Worm (Caenorhabditis elegans): ENCODE data around the gene T04C12.8.

Gene T04C12.8

ce11 chrV:11104408-11104807, 35.2 kb upstream of the T04C12.8 start:
- TF ChIP-seq nhr-237 (tag; optimal IDR thresholded peaks at IDR 0.05), result no peak
- TF ChIP-seq rnt-1 (tag; optimal IDR thresholded peaks at IDR 0.05), result no peak
- TF ChIP-seq isw-1 (GFP tag; IDR thresholded peaks at IDR 0.05), result no peak
- TF ChIP-seq nhr-12 (tag; optimal IDR thresholded peaks at IDR 0.05), result no peak
- TF ChIP-seq ama-1 (optimal IDR thresholded peaks at IDR 0.05), result no peak
- TF ChIP-seq fkh-8 (tag; optimal IDR thresholded peaks at IDR 0.05), result no peak
- TF ChIP-seq ceh-63 (GFP tag; optimal IDR thresholded peaks at IDR 0.05), result no peak
- TF ChIP-seq efl-1 (optimal IDR thresholded peaks at IDR 0.05), result no peak
- no peak for TF ChIP-seq efl-1 (GFP tag; optimal IDR thresholded peaks at IDR 0.05 in 1 of 2)

- TF ChIP-seq zip-4 (GFP tag; optimal IDR thresholded peaks at IDR 0.05) (no peak), tlp-1 (tag; optimal IDR thresholded peaks at IDR 0.05) (no peak)
Measured at ce11 chrV:11098599-11098998, 29.4 kb upstream of the T04C12.8 start, which contains the start of gene cdkl-1. Gene cdkl-1, plus strand, starts transcription at chrV:11098899.

ce11 chrV:11095873-11096272, 26.7 kb upstream of the T04C12.8 start, which contains the start of gene Y42A5A.3:
Gene Y42A5A.3, minus strand, starts transcription at chrV:11095973.
- no peak for TF ChIP-seq skn-1 (tag; optimal IDR thresholded peaks at IDR 0.05)
- TF ChIP-seq nhr-12 (tag; optimal IDR thresholded peaks at IDR 0.05), result no peak
- TF ChIP-seq elt-3 (tag; optimal IDR thresholded peaks at IDR 0.05), result peak in 1 of 6 experiments; percentile 21
- TF ChIP-seq blmp-1 (tag; optimal IDR thresholded peaks at IDR 0.05), result peak; percentile 5

ce11 chrV:11094698-11095097, 25.5 kb upstream of the T04C12.8 start:
- peak in 1 of 6 experiments; percentile 28 for TF ChIP-seq elt-3 (tag; optimal IDR thresholded peaks at IDR 0.05)
- TF ChIP-seq lin-14 (GFP tag; optimal IDR thresholded peaks at IDR 0.05), result peak; percentile 57
- no peak for TF ChIP-seq efl-1 (optimal IDR thresholded peaks at IDR 0.05)
- TF ChIP-seq efl-1 (GFP tag; optimal IDR thresholded peaks at IDR 0.05 in 1 of 2), result peak in 1 of 2 experiments; percentile 39
- TF ChIP-seq blmp-1 (tag; optimal IDR thresholded peaks at IDR 0.05), result peak; percentile 19
- no peak for TF ChIP-seq mab-9 (GFP tag; IDR thresholded peaks at IDR 0.05)
- no peak for TF ChIP-seq sptf-1 (tag; optimal IDR thresholded peaks at IDR 0.05)
- peak in 1 of 2 experiments; percentile 22 for TF ChIP-seq mdl-1 (tag; optimal IDR thresholded peaks at IDR 0.05)
- TF ChIP-seq nhr-85 (tag), result peak; percentile 81
- peak; percentile 26 for TF ChIP-seq nhr-20 (tag; optimal IDR thresholded peaks at IDR 0.05)
- TF ChIP-seq nhr-12 (tag; optimal IDR thresholded peaks at IDR 0.05), result no peak
- TF ChIP-seq tbx-2 (tag; optimal IDR thresholded peaks at IDR 0.05), result peak; percentile 24
- no peak for TF ChIP-seq xbp-1 (tag; optimal IDR thresholded peaks at IDR 0.05)
- peak; percentile 3 for TF ChIP-seq nhr-71 (tag; optimal IDR thresholded peaks at IDR 0.05)
- TF ChIP-seq lin-35 (GFP tag; optimal IDR thresholded peaks at IDR 0.05), result peak in 1 of 2 experiments; percentile 29

- no peak for TF ChIP-seq pqm-1 (tag; optimal IDR thresholded peaks at IDR 0.05)
- no peak for TF ChIP-seq snpc-4 (tag; optimal IDR thresholded peaks at IDR 0.05)
- TF ChIP-seq mab-9 (GFP tag; IDR thresholded peaks at IDR 0.05), result no peak
- no peak for TF ChIP-seq grh-1 (GFP tag; IDR thresholded peaks at IDR 0.05)
- no peak for TF ChIP-seq ztf-11 (tag; optimal IDR thresholded peaks at IDR 0.05)
- peak; percentile 56 for TF ChIP-seq blmp-1 (tag; optimal IDR thresholded peaks at IDR 0.05)
- no peak for TF ChIP-seq ama-1 (optimal IDR thresholded peaks at IDR 0.05)
- no peak for TF ChIP-seq Y116A8C.19 (tag; optimal IDR thresholded peaks at IDR 0.05; ENCODE audit: borderline replicate concordance)
- TF ChIP-seq nhr-237 (tag; optimal IDR thresholded peaks at IDR 0.05), result no peak
- no peak for TF ChIP-seq hpl-2 (GFP tag; optimal IDR thresholded peaks at IDR 0.05)
- no peak for TF ChIP-seq ces-1 (GFP tag; optimal IDR thresholded peaks at IDR 0.05)
- no peak for TF ChIP-seq dpl-1 (GFP tag; optimal IDR thresholded peaks at IDR 0.05)
- no peak for TF ChIP-seq unc-98 (GFP tag; IDR thresholded peaks at IDR 0.05)
- peak; percentile 25 for TF ChIP-seq dsc-1 (tag; optimal IDR thresholded peaks at IDR 0.05)
- no peak for TF ChIP-seq jun-1 (tag; optimal IDR thresholded peaks at IDR 0.05)
- no peak for TF ChIP-seq egl-27 (tag; optimal IDR thresholded peaks at IDR 0.05)
- TF ChIP-seq lin-14 (GFP tag; optimal IDR thresholded peaks at IDR 0.05), result peak; percentile 18
- TF ChIP-seq unc-62 (GFP tag; optimal IDR thresholded peaks at IDR 0.05), result no peak
- TF ChIP-seq ceh-63 (GFP tag; optimal IDR thresholded peaks at IDR 0.05), result no peak
- no peak for TF ChIP-seq aha-1 (tag; optimal IDR thresholded peaks at IDR 0.05)
- no peak for TF ChIP-seq efl-1 (optimal IDR thresholded peaks at IDR 0.05)
- peak in 1 of 2 experiments; percentile 90 for TF ChIP-seq efl-1 (GFP tag; optimal IDR thresholded peaks at IDR 0.05 in 1 of 2)
Measured at ce11 chrV:11093163-11094091, 24.3 kb upstream of the T04C12.8 start, which contains the start of gene lact-8. Gene lact-8, minus strand, starts transcription at chrV:11093607.

Measured in whole organism, L1 larva.